Worm (Caenorhabditis elegans): ENCODE data around the gene C34C6.3.

DNA sequence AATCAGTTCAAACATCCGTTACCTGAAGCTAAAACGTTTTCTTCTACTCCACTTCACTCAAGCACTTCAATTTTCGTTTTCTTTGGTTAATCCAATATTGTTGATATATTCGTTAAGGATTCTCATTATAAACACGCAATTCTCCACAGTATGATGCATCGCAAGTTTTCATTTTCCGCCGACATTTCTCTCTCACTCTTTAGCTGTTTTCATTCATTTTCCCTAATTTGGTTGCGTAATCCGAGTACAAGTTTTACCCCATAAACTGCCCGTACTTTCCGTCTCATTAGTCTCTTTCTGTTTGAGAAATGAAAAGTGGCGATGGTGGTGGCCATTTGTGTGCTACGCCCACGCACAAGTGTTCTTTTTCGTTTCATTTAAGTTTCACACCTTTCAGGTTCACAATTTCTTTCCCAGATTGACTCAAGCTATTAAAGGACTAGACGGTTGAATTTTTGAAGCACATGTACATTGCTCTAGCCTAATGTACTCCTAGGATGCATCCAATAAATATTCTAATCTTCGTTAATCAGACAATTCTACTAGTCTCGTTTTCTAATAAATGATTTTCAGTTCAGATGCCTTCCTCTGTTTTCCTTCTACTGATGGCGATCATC lies at the start of gene C34C6.3:
- TF ChIP-seq madf-10 (tag; optimal IDR thresholded peaks at IDR 0.05) (no peak), tlf-1 (GFP tag; optimal IDR thresholded peaks at IDR 0.05) (no peak), F23B12.7 (tag; optimal IDR thresholded peaks at IDR 0.05; ENCODE audit: insufficient read depth) (no peak), somi-1 (GFP tag; optimal IDR thresholded peaks at IDR 0.05) (no peak), Y95B8A.8 (GFP tag; IDR thresholded peaks at IDR 0.05) (no peak), F49E8.2 (tag; optimal IDR thresholded peaks at IDR 0.05; ENCODE audit: insufficient read depth) (no peak), Y67H2A.10 (GFP tag; conservative IDR thresholded peaks at IDR 0.05) (no peak)
